Worm (Caenorhabditis elegans) whole organism, L2 larva: ENCODE data around the gene ZK402.5.
A peak's percentile ranks its signal among the peaks of the same experiment; 100 is the strongest.
"Not testable (repeated sequence)": the region's sequence is repeated elsewhere in the genome, so short reads cannot be mapped to it uniquely, and the experiment has no call there.

Source experiments
- C34F6.9 ChIP-seq: fragments of 150-350 bp; optimal IDR thresholded peaks from 2 replicates; lab custom pipeline; 2014; ENCODE audit warnings: missing biosample characterization, missing genetic modification characterization
- F13H6.1 ChIP-seq: sonication (generic microtip); optimal IDR thresholded peaks from 2 replicates; lab custom pipeline; 2016; ENCODE audit warnings: missing genetic modification characterization, missing compliant biosample characterization
- R02D3.7 ChIP-seq: fragments of 150-350 bp; optimal IDR thresholded peaks from 2 replicates; lab custom pipeline; 2014; ENCODE audit warnings: missing biosample characterization, missing genetic modification characterization
- Y55F3AM.14 ChIP-seq: fragments of 200-800 bp; sonication (Bioruptor generic); optimal IDR thresholded peaks from 2 replicates; lab custom pipeline; 2018; ENCODE audit warnings: mild to moderate bottlenecking, missing genetic modification characterization, missing compliant biosample characterization
- ZK546.5 ChIP-seq: sonication (generic microtip); optimal IDR thresholded peaks from 2 replicates; lab custom pipeline; 2017; ENCODE audit warnings: missing biosample characterization, missing genetic modification characterization
- alr-1 ChIP-seq: fragments of 150-350 bp; optimal IDR thresholded peaks from 2 replicates; lab custom pipeline; 2014; ENCODE audit warnings: missing biosample characterization, missing genetic modification characterization
- blmp-1 ChIP-seq: sonication (generic microtip); optimal IDR thresholded peaks from 2 replicates; lab custom pipeline; 2017; ENCODE audit warnings: missing genetic modification characterization, mild to moderate bottlenecking, missing compliant biosample characterization, antibody characterized with exemption, moderate library complexity; ENCODE audit not compliant: insufficient read depth
- ceh-16 ChIP-seq: fragments of 150-350 bp; optimal IDR thresholded peaks from 2 replicates; lab custom pipeline; 2014; ENCODE audit warnings: missing biosample characterization, missing genetic modification characterization
- ceh-82 ChIP-seq: fragments of 150-350 bp; optimal IDR thresholded peaks from 2 replicates; lab custom pipeline; 2014; ENCODE audit warnings: missing biosample characterization, missing genetic modification characterization
- dmd-4 ChIP-seq: sonication (generic microtip); optimal IDR thresholded peaks from 2 replicates; lab custom pipeline; 2017; ENCODE audit warnings: missing biosample characterization, missing genetic modification characterization
- egl-27 ChIP-seq: sonication (generic microtip); optimal IDR thresholded peaks from 3 replicates; lab custom pipeline; 2017; ENCODE audit warnings: missing biosample characterization, missing genetic modification reagents, missing genetic modification characterization
- fos-1 ChIP-seq: fragments of 150-350 bp; optimal IDR thresholded peaks from 2 replicates; lab custom pipeline; 2014; ENCODE audit warnings: missing biosample characterization, missing genetic modification characterization
- gmeb-1 ChIP-seq: fragments of 150-350 bp; optimal IDR thresholded peaks from 2 replicates; lab custom pipeline; 2014; ENCODE audit warnings: missing biosample characterization, missing genetic modification characterization
- lsy-2 ChIP-seq, 2 experiments: fragments of 150-350 bp in 1 of 2; sonication (generic microtip) in 1 of 2; optimal IDR thresholded peaks; 2 replicates each; lab custom pipeline; 2014 to 2017; ENCODE audit warnings: missing biosample characterization in 2 of 2, missing genetic modification characterization in 2 of 2
- mab-5 ChIP-seq: fragments of 150-350 bp; optimal IDR thresholded peaks from 2 replicates; lab custom pipeline; 2014; ENCODE audit warnings: missing biosample characterization, missing genetic modification characterization
- nhr-11 ChIP-seq: fragments of 150-350 bp; optimal IDR thresholded peaks from 2 replicates; lab custom pipeline; 2014; ENCODE audit warnings: missing biosample characterization, missing genetic modification characterization
- nhr-12 ChIP-seq: fragments of 150-350 bp; optimal IDR thresholded peaks from 2 replicates; lab custom pipeline; 2014; ENCODE audit warnings: missing biosample characterization, missing genetic modification characterization
- nhr-129 ChIP-seq: fragments of 150-350 bp; optimal IDR thresholded peaks from 2 replicates; lab custom pipeline; 2014; ENCODE audit warnings: missing biosample characterization, missing genetic modification characterization
- nhr-21 ChIP-seq: fragments of 150-350 bp; optimal IDR thresholded peaks from 2 replicates; lab custom pipeline; 2014; ENCODE audit warnings: missing biosample characterization, missing genetic modification characterization
- nhr-23 ChIP-seq: fragments of 150-350 bp; optimal IDR thresholded peaks from 2 replicates; lab custom pipeline; 2014; ENCODE audit warnings: missing biosample characterization, missing genetic modification reagents, missing genetic modification characterization
- nhr-237 ChIP-seq: fragments of 150-350 bp; optimal IDR thresholded peaks from 2 replicates; lab custom pipeline; 2014; ENCODE audit warnings: missing biosample characterization, missing genetic modification characterization
- nhr-25 ChIP-seq: fragments of 150-350 bp; sonication (generic microtip); optimal IDR thresholded peaks from 3 replicates; lab custom pipeline; 2014; ENCODE audit warnings: missing biosample characterization, missing genetic modification characterization
- peb-1 ChIP-seq: fragments of 150-350 bp; optimal IDR thresholded peaks from 2 replicates; lab custom pipeline; 2014; ENCODE audit warnings: missing biosample characterization, missing genetic modification characterization
- skn-1 ChIP-seq: sonication (generic microtip); optimal IDR thresholded peaks from 2 replicates; lab custom pipeline; 2017; ENCODE audit warnings: missing biosample characterization, missing genetic modification characterization
- sma-3 ChIP-seq: sonication (generic microtip); optimal IDR thresholded peaks from 2 replicates; lab custom pipeline; 2016; ENCODE audit warnings: missing genetic modification reagents, missing genetic modification characterization, missing compliant biosample characterization
- sma-9 ChIP-seq, 2 experiments: fragments of 150-350 bp in 1 of 2; sonication (generic microtip) in 1 of 2; optimal IDR thresholded peaks; 2 replicates each; lab custom pipeline; 2014 to 2016; ENCODE audit warnings: missing genetic modification characterization in 2 of 2, mild to moderate bottlenecking in 1 of 2, missing biosample characterization in 1 of 2, missing compliant biosample characterization in 1 of 2, missing genetic modification reagents in 1 of 2, moderate library complexity in 1 of 2
- unc-39 ChIP-seq: fragments of 150-350 bp; optimal IDR thresholded peaks from 2 replicates; lab custom pipeline; 2014; ENCODE audit warnings: missing biosample characterization, missing genetic modification characterization
- unc-55 ChIP-seq: fragments of 150-350 bp; sonication (generic microtip); optimal IDR thresholded peaks from 3 replicates; lab custom pipeline; 2014; ENCODE audit warnings: missing biosample characterization, missing genetic modification reagents, missing genetic modification characterization
- unc-62 ChIP-seq: fragments of 150-350 bp; optimal IDR thresholded peaks from 2 replicates; lab custom pipeline; 2014; ENCODE audit warnings: missing biosample characterization, missing genetic modification reagents, missing genetic modification characterization
- ztf-1 ChIP-seq: fragments of 200-800 bp; sonication (Bioruptor generic); conservative IDR thresholded peaks from 2 replicates; pipeline ENCODE4 v1.3.6; 2022; ENCODE audit warnings: missing genetic modification characterization, missing compliant biosample characterization
- ztf-11 ChIP-seq: sonication (generic microtip); optimal IDR thresholded peaks from 2 replicates; lab custom pipeline; 2017; ENCODE audit warnings: missing biosample characterization, missing genetic modification characterization
- ztf-4 ChIP-seq: fragments of 150-350 bp; optimal IDR thresholded peaks from 2 replicates; lab custom pipeline; 2014; ENCODE audit warnings: missing biosample characterization, missing genetic modification characterization

The ZK402.5 gene

ce11 chrX:1410552-1410951 is 9.4 kb upstream of the ZK402.5 start, which contains the start of gene abu-2:
Gene abu-2, minus strand, starts transcription at chrX:1410652.
- TF ChIP-seq sma-9 (GFP tag; optimal IDR thresholded peaks at IDR 0.05; lab: Kevin White, UChicago) (no peak), sma-9 (tag; optimal IDR thresholded peaks at IDR 0.05; lab: Kevin White, UChicago) (no peak), nhr-23 (tag; lab: Kevin White, UChicago) (no peak), C34F6.9 (tag; lab: Kevin White, UChicago) (no peak), alr-1 (tag; lab: Kevin White, UChicago) (no peak), nhr-237 (no peak), ceh-16 (tag; lab: Kevin White, UChicago) (no peak), unc-55 (GFP tag; lab: Kevin White, UChicago) (no peak), ZK546.5 (no peak)

ce11 chrX:1409224-1409623 is 8.1 kb upstream of the ZK402.5 start:
- TF ChIP-seq gmeb-1 (tag; lab: Kevin White, UChicago), result no peak
- no peak for TF ChIP-seq mab-5 (tag; lab: Kevin White, UChicago)
- TF ChIP-seq nhr-23 (tag; lab: Kevin White, UChicago), result no peak
- TF ChIP-seq nhr-21 (tag; lab: Kevin White, UChicago), result no peak
- TF ChIP-seq R02D3.7, result no peak
- no peak for TF ChIP-seq ztf-4 (tag; lab: Kevin White, UChicago)
- TF ChIP-seq ztf-11 (tag; lab: Kevin White, UChicago), result no peak
- TF ChIP-seq nhr-25, result no peak
- TF ChIP-seq F13H6.1, result no peak
- TF ChIP-seq egl-27 (tag; lab: Kevin White, UChicago), result no peak
- no peak for TF ChIP-seq unc-39 (tag; lab: Kevin White, UChicago)
- no peak for TF ChIP-seq dmd-4
- TF ChIP-seq sma-3, result no peak
- TF ChIP-seq nhr-11 (tag; lab: Kevin White, UChicago), result no peak
- no peak for TF ChIP-seq skn-1 (tag; lab: Kevin White, UChicago)
- TF ChIP-seq ceh-82, result no peak
- no peak for TF ChIP-seq unc-62
- no peak for TF ChIP-seq unc-55 (GFP tag; lab: Kevin White, UChicago)
- no peak for TF ChIP-seq ztf-1 (GFP tag; lab: Robert Waterston, UW)
- no peak for TF ChIP-seq C34F6.9 (tag; lab: Kevin White, UChicago)

- TF ChIP-seq ztf-4 (tag; lab: Kevin White, UChicago); sma-3; blmp-1: not testable (repeated sequence)
- TF ChIP-seq, all 48 proteins: peak for 0; not testable (repeated sequence) for 48
These were observed 2.8 kb upstream of the ZK402.5 start, which contains the start of gene ZK402.1 for ce11 chrX:1403971-1404370. Gene ZK402.1, plus strand, starts transcription at chrX:1404271.

- TF ChIP-seq nhr-129; lsy-2 (tag; optimal IDR thresholded peaks at IDR 0.05; lab: Kevin White, UChicago); alr-1 (tag; lab: Kevin White, UChicago): not testable (repeated sequence)
These were observed 2.3 kb upstream of the ZK402.5 start, which contains the start of gene ZK402.2 for ce11 chrX:1403444-1403843. Gene ZK402.2, plus strand, starts transcription at chrX:1403744.

DNA sequence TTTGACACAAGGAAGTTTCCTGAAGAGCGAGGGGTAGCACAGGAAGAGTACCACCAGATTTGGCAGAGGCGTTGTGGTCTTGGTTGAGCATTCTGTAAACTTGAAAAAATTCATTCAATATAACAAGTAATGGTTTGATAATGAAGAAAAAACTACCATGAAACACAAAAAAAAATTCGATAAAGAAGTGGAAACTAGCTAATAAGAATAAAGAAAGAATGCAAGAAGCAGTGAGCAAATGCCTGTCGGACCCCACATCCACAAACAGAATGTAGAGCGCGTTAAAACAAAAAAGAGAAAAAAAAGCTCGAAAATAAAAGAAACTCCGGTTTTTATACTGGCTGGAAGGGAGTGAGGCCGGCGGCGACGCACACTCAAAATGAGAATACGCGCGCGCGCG is 3.6 kb downstream of the ZK402.5 start, which contains the start of gene H39E20.1:
H39E20.1 (minus strand) TSS at position 101 of the 400 bp plus-strand sequence.
- TF ChIP-seq Y55F3AM.14, result no peak
- TF ChIP-seq nhr-12 (tag; lab: Kevin White, UChicago), result no peak
- TF ChIP-seq peb-1 (tag; lab: Kevin White, UChicago), result no peak

DNA sequence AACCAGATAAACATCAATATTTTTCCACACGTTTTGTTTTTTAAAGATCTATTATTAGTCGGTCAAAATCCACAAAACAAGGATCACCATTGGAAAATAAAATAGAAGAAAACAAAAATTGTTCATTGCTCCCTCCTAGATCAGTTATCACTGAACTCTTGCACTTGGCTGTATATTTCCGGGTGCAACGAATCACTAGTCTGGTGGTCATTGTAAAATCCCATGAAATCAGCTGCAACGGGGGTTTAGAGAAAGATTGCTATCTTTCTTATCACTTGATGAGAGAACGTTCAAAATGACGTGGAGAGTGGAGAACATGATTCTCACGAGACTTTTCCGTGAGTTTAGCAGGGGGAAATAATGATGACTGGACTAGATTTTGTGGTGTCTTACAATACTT is 5.4 kb downstream of the ZK402.5 start:
- TF ChIP-seq nhr-21 (tag; lab: Kevin White, UChicago) (peak; percentile 64), lsy-2 (tag; optimal IDR thresholded peaks at IDR 0.05; lab: Kevin White, UChicago) (peak in 1 of 2 experiments; percentile 31), alr-1 (tag; lab: Kevin White, UChicago) (no peak), sma-9 (GFP tag; optimal IDR thresholded peaks at IDR 0.05; lab: Kevin White, UChicago) (peak; percentile 88), sma-9 (tag; optimal IDR thresholded peaks at IDR 0.05; lab: Kevin White, UChicago) (no peak), fos-1 (peak; percentile 12), nhr-129 (peak; percentile 59), ceh-82 (no peak), egl-27 (tag; lab: Kevin White, UChicago) (peak; percentile 49), F13H6.1 (peak; percentile 66)
- TF ChIP-seq, all 48 proteins: peak for 7
